Fruit fly (Drosophila melanogaster) whole organism, embryonic: Measurements from ENCODE around the gene Etfb.

ENCODE experiments used
- CG10209 ChIP-seq: fragments of 200-800 bp; sonication (Bioruptor generic); optimal IDR thresholded peaks from 3 replicates; lab custom pipeline; 2017; ENCODE audit warnings: missing biosample characterization, mild to moderate bottlenecking, missing genetic modification characterization, missing genetic modification reagents
- CG10321 ChIP-seq: fragments of 200-800 bp; sonication (Bioruptor generic); IDR thresholded peaks from 2 replicates; pipeline ENCODE4 v1.3.6; 2022; ENCODE audit warnings: missing biosample characterization, missing genetic modification characterization
- CG11695 ChIP-seq: fragments of 200-800 bp; sonication (Bioruptor generic); IDR thresholded peaks from 3 replicates; pipeline ENCODE4 v1.3.6; 2022; ENCODE audit warnings: missing biosample characterization, missing genetic modification characterization
- CG12299 ChIP-seq: fragments of 200-800 bp; sonication (Bioruptor generic); optimal IDR thresholded peaks from 2 replicates; lab custom pipeline; 2018; ENCODE audit warnings: missing biosample characterization, mild to moderate bottlenecking, missing genetic modification characterization
- CG13894 ChIP-seq: fragments of 200-800 bp; sonication (Bioruptor generic); optimal IDR thresholded peaks from 3 replicates; lab custom pipeline; 2018; ENCODE audit warnings: missing biosample characterization, mild to moderate bottlenecking, missing genetic modification characterization, moderate library complexity
- CG15269 ChIP-seq: fragments of 200-800 bp; sonication (Bioruptor generic); optimal IDR thresholded peaks from 2 replicates; lab custom pipeline; 2018; ENCODE audit warnings: missing biosample characterization, mild to moderate bottlenecking, missing genetic modification characterization, moderate library complexity
- CG17802 ChIP-seq: fragments of 200-800 bp; sonication (Bioruptor generic); optimal IDR thresholded peaks from 2 replicates; lab custom pipeline; 2018; ENCODE audit warnings: missing biosample characterization, mild to moderate bottlenecking, missing genetic modification characterization, moderate library complexity
- CG17829 ChIP-seq: fragments of 200-800 bp; optimal IDR thresholded peaks from 2 replicates; lab custom pipeline; 2019; ENCODE audit warnings: missing biosample characterization, mild to moderate bottlenecking, missing genetic modification characterization, moderate library complexity
- CG18011 ChIP-seq: fragments of 200-800 bp; sonication (Bioruptor generic); optimal IDR thresholded peaks from 2 replicates; lab custom pipeline; 2017; ENCODE audit warnings: missing biosample characterization, missing genetic modification characterization, mild to moderate bottlenecking, moderate library complexity, missing genotype
- CG2202 ChIP-seq: fragments of 200-800 bp; sonication (Bioruptor generic); optimal IDR thresholded peaks from 2 replicates; lab custom pipeline; 2018; ENCODE audit warnings: missing biosample characterization, mild to moderate bottlenecking, missing genetic modification characterization
- CG2875 ChIP-seq: fragments of 200-800 bp; sonication (Bioruptor generic); optimal IDR thresholded peaks from 2 replicates; lab custom pipeline; 2017; ENCODE audit warnings: missing biosample characterization, mild to moderate bottlenecking, missing genetic modification characterization, missing genetic modification reagents
- CG3065 ChIP-seq: fragments of 200-800 bp; sonication (Bioruptor generic); optimal IDR thresholded peaks from 2 replicates; lab custom pipeline; 2016; ENCODE audit warnings: missing biosample characterization, missing genetic modification characterization
- CG31365 ChIP-seq: fragments of 200-800 bp; sonication (Bioruptor generic); optimal IDR thresholded peaks from 2 replicates; lab custom pipeline; 2018; ENCODE audit warnings: missing biosample characterization, mild to moderate bottlenecking, missing genetic modification characterization
- CG32772 ChIP-seq: fragments of 200-800 bp; sonication (Bioruptor generic); IDR thresholded peaks from 2 replicates; pipeline ENCODE4 v1.3.6; 2022; ENCODE audit warnings: missing biosample characterization, missing genetic modification characterization
- CG3281 ChIP-seq: fragments of 200-800 bp; sonication (Bioruptor generic); optimal IDR thresholded peaks from 3 replicates; lab custom pipeline; 2017; ENCODE audit warnings: missing biosample characterization, mild to moderate bottlenecking, missing genetic modification characterization
- CG4730 ChIP-seq: fragments of 200-800 bp; sonication (Bioruptor generic); IDR thresholded peaks from 2 replicates; pipeline ENCODE4 v1.3.6; 2022; ENCODE audit warnings: missing biosample characterization, missing genetic modification characterization
- CG5245 ChIP-seq: fragments of 200-800 bp; sonication (Bioruptor generic); optimal IDR thresholded peaks from 3 replicates; lab custom pipeline; 2016; ENCODE audit warnings: missing biosample characterization, missing genetic modification characterization
- CG6254 ChIP-seq: fragments of 200-800 bp; sonication (Bioruptor generic); optimal IDR thresholded peaks from 3 replicates; lab custom pipeline; 2017; ENCODE audit warnings: mild to moderate bottlenecking, missing biosample characterization, missing genetic modification reagents, missing genetic modification characterization
- CG8359 ChIP-seq: fragments of 200-800 bp; sonication (Bioruptor generic); optimal IDR thresholded peaks from 2 replicates; lab custom pipeline; 2017; ENCODE audit warnings: missing biosample characterization, mild to moderate bottlenecking, missing genetic modification characterization, borderline replicate concordance
- CG9797 ChIP-seq: fragments of 200-800 bp; sonication (Bioruptor generic); optimal IDR thresholded peaks from 3 replicates; lab custom pipeline; 2018; ENCODE audit warnings: missing biosample characterization, mild to moderate bottlenecking, missing genetic modification characterization
- CHES-1-like ChIP-seq: fragments of 200-800 bp; sonication (Bioruptor generic); optimal IDR thresholded peaks from 2 replicates; lab custom pipeline; 2016; ENCODE audit warnings: missing biosample characterization, missing genetic modification characterization
- Dll ChIP-seq: fragments of 200-800 bp; sonication (Bioruptor generic); IDR thresholded peaks from 4 replicates; pipeline ENCODE4 v1.3.6; 2022; ENCODE audit warnings: missing biosample characterization, missing genetic modification characterization; ENCODE audit not compliant: partially characterized antibody
- Fer1 ChIP-seq: fragments of 200-800 bp; sonication (Bioruptor generic); optimal IDR thresholded peaks from 2 replicates; lab custom pipeline; 2017; ENCODE audit warnings: missing biosample characterization, mild to moderate bottlenecking, missing genetic modification characterization
- Gsc ChIP-seq: fragments of 200-800 bp; sonication (Bioruptor generic); IDR thresholded peaks from 2 replicates; pipeline ENCODE4 v1.3.6; 2022; ENCODE audit warnings: missing biosample characterization, missing genetic modification characterization
- Gug ChIP-seq: fragments of 200-800 bp; sonication (Bioruptor generic); IDR thresholded peaks from 4 replicates; pipeline ENCODE4 v1.3.6; 2022; ENCODE audit warnings: missing biosample characterization, missing genetic modification characterization
- Jarid2 ChIP-seq: fragments of 200-800 bp; sonication (Bioruptor generic); optimal IDR thresholded peaks from 3 replicates; lab custom pipeline; 2017; ENCODE audit warnings: mild to moderate bottlenecking, missing biosample characterization, missing genetic modification reagents, missing genetic modification characterization
- Lim3 ChIP-seq: fragments of 200-800 bp; sonication (Bioruptor generic); IDR thresholded peaks from 2 replicates; pipeline ENCODE4 v1.3.6; 2022; ENCODE audit warnings: missing biosample characterization, missing genetic modification characterization
- Ssrp ChIP-seq: fragments of 200-800 bp; sonication (Bioruptor generic); optimal IDR thresholded peaks from 2 replicates; lab custom pipeline; 2018; ENCODE audit warnings: missing biosample characterization, mild to moderate bottlenecking, missing genetic modification characterization, moderate library complexity
- Tbp ChIP-seq: fragments of >200 bp; optimal IDR thresholded peaks from 2 replicates; lab custom pipeline; 2018; ENCODE audit warnings: missing biosample characterization, missing genetic modification characterization
- Xbp1 ChIP-seq: fragments of 200-800 bp; sonication (Bioruptor generic); optimal IDR thresholded peaks from 3 replicates; lab custom pipeline; 2016; ENCODE audit warnings: missing biosample characterization, mild to moderate bottlenecking, missing genetic modification characterization
- abd-A ChIP-seq: fragments of 200-800 bp; sonication (Bioruptor generic); optimal IDR thresholded peaks from 3 replicates; lab custom pipeline; 2019; ENCODE audit warnings: missing biosample characterization, mild to moderate bottlenecking, missing genetic modification characterization, moderate library complexity
- ara ChIP-seq: fragments of 200-800 bp; sonication (Bioruptor generic); IDR thresholded peaks from 2 replicates; pipeline ENCODE4 v1.3.6; 2022; ENCODE audit warnings: missing biosample characterization, missing genetic modification characterization
- br ChIP-seq: fragments of >200 bp; optimal IDR thresholded peaks from 2 replicates; lab custom pipeline; 2017
- cas ChIP-seq: fragments of 200-800 bp; sonication (Bioruptor generic); IDR thresholded peaks from 2 replicates; pipeline ENCODE4 v1.3.6; 2022; ENCODE audit warnings: missing biosample characterization, missing genetic modification characterization
- chn ChIP-seq: fragments of 200-800 bp; sonication (Bioruptor generic); optimal IDR thresholded peaks from 2 replicates; lab custom pipeline; 2016; ENCODE audit warnings: missing biosample characterization, missing genetic modification characterization
- dpn ChIP-seq, 2 experiments: fragments of 200-800 bp; sonication (Bioruptor generic); optimal IDR thresholded peaks; 3 replicates each; lab custom pipeline; 2016; ENCODE audit warnings: missing biosample characterization in 2 of 2, missing genetic modification characterization in 2 of 2
- ewg ChIP-seq: fragments of 200-800 bp; sonication (Bioruptor generic); optimal IDR thresholded peaks from 3 replicates; lab custom pipeline; 2017; ENCODE audit warnings: mild to moderate bottlenecking, missing biosample characterization, missing genetic modification reagents, missing genetic modification characterization
- gem ChIP-seq: fragments of 200-800 bp; sonication (Bioruptor generic); optimal IDR thresholded peaks from 2 replicates; lab custom pipeline; 2019; ENCODE audit warnings: missing biosample characterization, mild to moderate bottlenecking, missing genetic modification characterization, moderate library complexity
- gfzf ChIP-seq: fragments of 200-800 bp; sonication (Bioruptor generic); optimal IDR thresholded peaks from 2 replicates; lab custom pipeline; 2016; ENCODE audit warnings: missing biosample characterization, mild to moderate bottlenecking, missing genetic modification characterization, moderate library complexity
- jumu ChIP-seq: fragments of 200-800 bp; sonication (Bioruptor generic); optimal IDR thresholded peaks from 3 replicates; lab custom pipeline; 2016; ENCODE audit warnings: missing biosample characterization, missing genetic modification characterization
- kay ChIP-seq: fragments of 200-800 bp; sonication (Bioruptor generic); optimal IDR thresholded peaks from 2 replicates; lab custom pipeline; 2016; ENCODE audit warnings: missing biosample characterization, missing genetic modification characterization
- ken ChIP-seq: fragments of 200-800 bp; sonication (Bioruptor generic); IDR thresholded peaks from 3 replicates; pipeline ENCODE4 v1.3.6; 2022; ENCODE audit warnings: missing biosample characterization, missing genetic modification characterization
- luna ChIP-seq: fragments of 200-800 bp; sonication (Bioruptor generic); optimal IDR thresholded peaks from 2 replicates; lab custom pipeline; 2016; ENCODE audit warnings: missing biosample characterization, missing genetic modification characterization
- p53 ChIP-seq: fragments of 200-800 bp; sonication (Bioruptor generic); optimal IDR thresholded peaks from 2 replicates; lab custom pipeline; 2016; ENCODE audit warnings: missing biosample characterization, missing genetic modification characterization
- pho ChIP-seq: fragments of 200-800 bp; sonication (Bioruptor generic); optimal IDR thresholded peaks from 2 replicates; lab custom pipeline; 2016; ENCODE audit warnings: missing biosample characterization, missing genetic modification characterization
- pzg ChIP-seq: fragments of 200-800 bp; sonication (Bioruptor generic); optimal IDR thresholded peaks from 3 replicates; lab custom pipeline; 2018; ENCODE audit warnings: missing biosample characterization, mild to moderate bottlenecking, missing genetic modification characterization, moderate library complexity
- sima ChIP-seq: fragments of 200-800 bp; sonication (Bioruptor generic); optimal IDR thresholded peaks from 2 replicates; lab custom pipeline; 2016; ENCODE audit warnings: missing biosample characterization, missing genetic modification characterization
- stwl ChIP-seq: fragments of 200-800 bp; sonication (Bioruptor generic); optimal IDR thresholded peaks from 3 replicates; lab custom pipeline; 2018; ENCODE audit warnings: missing biosample characterization, mild to moderate bottlenecking, missing genetic modification characterization, moderate library complexity
- tap ChIP-seq: fragments of 200-800 bp; optimal IDR thresholded peaks from 3 replicates; lab custom pipeline; 2019; ENCODE audit warnings: missing biosample characterization, mild to moderate bottlenecking, missing genetic modification characterization, moderate library complexity
- ttk ChIP-seq: fragments of 200-800 bp; sonication (Bioruptor generic); IDR thresholded peaks from 2 replicates; pipeline ENCODE4 v2.1.2; 2022; ENCODE audit warnings: missing biosample characterization, missing genetic modification characterization
- zf30C ChIP-seq: fragments of 200-800 bp; sonication (Bioruptor generic); optimal IDR thresholded peaks from 3 replicates; lab custom pipeline; 2018; ENCODE audit warnings: missing biosample characterization, mild to moderate bottlenecking, missing genetic modification characterization
- zfh1 ChIP-seq: fragments of 200-800 bp; sonication (Bioruptor generic); IDR thresholded peaks from 3 replicates; pipeline ENCODE4 v1.3.6; 2022; ENCODE audit warnings: missing biosample characterization, missing genetic modification characterization

The Etfb gene

dm6 chr3R:29757226-29757625 is 45.5 kb downstream of the Etfb start (continued):
- TF ChIP-seq CG32772 (no peak), CG18011 (GFP tag; lab: Kevin White, UChicago) (no peak), pho (GFP tag; lab: Kevin White, UChicago) (no peak), CG10321 (GFP tag; lab: Robert Waterston, UW) (no peak), Tbp (GFP tag; lab: Kevin White, UChicago) (no peak), Lim3 (GFP tag; lab: Robert Waterston, UW) (no peak), CG31365 (tag; lab: Kevin White, UChicago) (no peak), CG4730 (GFP tag; lab: Robert Waterston, UW) (no peak), CG12299 (tag; lab: Kevin White, UChicago) (no peak), zfh1 (no peak; the same call in 2 of the 3 replicates), tap (tag; lab: Kevin White, UChicago) (no peak), CG5245 (no peak), Xbp1 (GFP tag; lab: Kevin White, UChicago) (no peak), pzg (GFP tag; lab: Kevin White, UChicago) (no peak), CG10209 (GFP tag; lab: Kevin White, UChicago) (no peak), Jarid2 (GFP tag; lab: Kevin White, UChicago) (no peak), gem (tag; lab: Kevin White, UChicago) (peak; percentile 6), CHES-1-like (GFP tag; lab: Kevin White, UChicago) (no peak), Ssrp (tag; lab: Kevin White, UChicago) (no peak), jumu (GFP tag; lab: Kevin White, UChicago) (no peak), p53 (GFP tag; lab: Kevin White, UChicago) (no peak), Dll (no peak), CG2202 (tag; lab: Kevin White, UChicago) (no peak), gfzf (GFP tag; lab: Kevin White, UChicago) (no peak), CG6254 (GFP tag; lab: Kevin White, UChicago) (no peak), kay (peak; percentile 11), ken (GFP tag; lab: Robert Waterston, UW) (0 out of 3 replicates have a peak, but pooled peaks have one; percentile 40), CG9797 (GFP tag; lab: Kevin White, UChicago) (no peak), ara (no peak), ttk (no peak), CG13894 (tag; lab: Kevin White, UChicago) (no peak), br (lab: Kevin White, UChicago) (no peak), cas (GFP tag; lab: Robert Waterston, UW) (no peak), luna (no peak), stwl (tag; lab: Kevin White, UChicago) (no peak), CG3281 (GFP tag; lab: Kevin White, UChicago) (peak; percentile 14), CG11695 (GFP tag; lab: Robert Waterston, UW) (no peak), CG17802 (tag; lab: Kevin White, UChicago) (peak; percentile 0), CG3065 (no peak), CG2875 (peak; percentile 47), Gsc (GFP tag; lab: Robert Waterston, UW) (no peak), dpn (GFP tag; optimal IDR thresholded peaks at IDR 0.05; lab: Kevin White, UChicago) (no peak), Gug (GFP tag; lab: Robert Waterston, UW) (no peak), Fer1 (GFP tag; lab: Kevin White, UChicago) (peak; percentile 7), CG17829 (tag; lab: Kevin White, UChicago) (no peak), ewg (GFP tag; lab: Kevin White, UChicago) (no peak), abd-A (no peak), CG15269 (tag; lab: Kevin White, UChicago) (no peak), sima (no peak), zf30C (GFP tag; lab: Kevin White, UChicago) (no peak), CG8359 (GFP tag; lab: Kevin White, UChicago) (no peak), chn (no peak)
